Fruit fly (Drosophila melanogaster): ENCODE results near the gene CG13855.

Gene CG13855

DNA sequence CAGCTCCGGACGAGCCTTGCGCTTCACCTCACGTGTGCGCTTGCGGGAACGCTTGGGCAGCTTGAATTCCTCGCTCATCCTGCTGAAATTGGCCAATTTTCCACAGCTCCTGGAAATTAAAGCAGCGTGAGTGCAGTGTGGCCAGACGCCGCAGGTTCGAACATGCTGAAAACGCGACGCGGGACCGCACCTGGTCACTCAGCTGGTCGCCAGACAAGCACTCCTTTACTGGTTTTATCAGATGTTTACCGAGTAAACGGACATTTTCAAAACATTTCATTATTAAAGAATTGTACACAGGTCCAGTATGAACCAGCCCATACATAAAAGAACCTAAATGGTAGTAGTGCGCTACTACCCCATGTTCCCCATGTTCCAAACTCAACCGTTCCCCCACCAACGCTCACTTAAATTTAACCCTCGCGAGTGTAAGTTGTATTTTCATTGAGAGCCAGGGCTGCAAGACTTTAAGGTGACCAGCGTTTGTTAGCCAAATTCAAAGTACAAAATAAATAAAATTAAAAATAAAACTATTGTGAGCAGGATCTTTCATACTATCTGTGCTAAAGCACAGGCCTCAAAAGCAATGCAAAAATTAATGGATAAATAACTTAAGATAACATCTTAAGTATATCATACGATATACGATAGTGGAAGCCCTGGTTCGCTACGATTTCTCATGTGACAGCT is 43.4 kb upstream of the CG13855 start, which contains the start of the genes JMJD6, CG7071 and Muted:
JMJD6 (minus strand) TSS at position 154 of the 690 bp plus-strand sequence.
CG7071 (plus strand) TSS at position 403 of the 690 bp plus-strand sequence.
Muted (plus strand) TSS at position 403 of the 690 bp plus-strand sequence.
- TF ChIP-seq Fer3 (tag; optimal IDR thresholded peaks at IDR 0.05) (peak; percentile 93), jing (GFP tag; optimal IDR thresholded peaks at IDR 0.05) (peak; percentile 69), CG1832 (GFP tag; optimal IDR thresholded peaks at IDR 0.05) (no peak), Sry-β (GFP tag; optimal IDR thresholded peaks at IDR 0.05) (peak; percentile 56), cas (GFP tag; IDR thresholded peaks at IDR 0.05) (peak; percentile 87), D19B (GFP tag; optimal IDR thresholded peaks at IDR 0.05) (peak; percentile 76), CG7786 (GFP tag; optimal IDR thresholded peaks at IDR 0.05) (peak; percentile 84), HmgZ (tag; optimal IDR thresholded peaks at IDR 0.05) (peak; percentile 93), maf-S (GFP tag; optimal IDR thresholded peaks at IDR 0.05) (peak; percentile 83), h (optimal IDR thresholded peaks at IDR 0.05) (no peak), CG18619 (GFP tag; optimal IDR thresholded peaks at IDR 0.05) (peak; percentile 83), Eip74EF (GFP tag; optimal IDR thresholded peaks at IDR 0.05) (peak in 1 of 2 experiments; percentile 62), ind (GFP tag; optimal IDR thresholded peaks at IDR 0.05) (peak; percentile 93), mld (GFP tag; IDR thresholded peaks at IDR 0.05; ENCODE audit: partially characterized antibody) (no peak), Aef1 (GFP tag; IDR thresholded peaks at IDR 0.05) (peak; percentile 87), MTF-1 (GFP tag; optimal IDR thresholded peaks at IDR 0.05; ENCODE audit: borderline replicate concordance) (peak; percentile 76), gcm2 (GFP tag; optimal IDR thresholded peaks at IDR 0.05) (peak; percentile 65), Lim3 (GFP tag; IDR thresholded peaks at IDR 0.05) (peak; percentile 63), dmrt11E (tag; optimal IDR thresholded peaks at IDR 0.05) (peak; percentile 86), Six4 (GFP tag; optimal IDR thresholded peaks at IDR 0.05) (peak; percentile 89), Adf1 (GFP tag; IDR thresholded peaks at IDR 0.05) (peak; percentile 69), Doc3 (GFP tag; IDR thresholded peaks at IDR 0.05; ENCODE audit: partially characterized antibody) (peak; percentile 89), z (GFP tag; IDR thresholded peaks at IDR 0.05) (peak; percentile 47; the same call in 2 of the 3 replicates), CG10431 (GFP tag; optimal IDR thresholded peaks at IDR 0.05) (peak; percentile 77), CG9817 (tag; optimal IDR thresholded peaks at IDR 0.05) (peak; percentile 95), CG13424 (tag; optimal IDR thresholded peaks at IDR 0.05) (peak; percentile 96), grn (GFP tag; optimal IDR thresholded peaks at IDR 0.05) (peak; percentile 98), CG1647 (GFP tag; optimal IDR thresholded peaks at IDR 0.05) (peak; percentile 91), CG8290 (GFP tag; optimal IDR thresholded peaks at IDR 0.05) (peak; percentile 35), CG8290 (tag; optimal IDR thresholded peaks at IDR 0.05) (peak; percentile 37 to 76), eyg (GFP tag; optimal IDR thresholded peaks at IDR 0.05) (peak; percentile 81), hbn (GFP tag; IDR thresholded peaks at IDR 0.05; ENCODE audit: partially characterized antibody) (peak; percentile 92), CG12659 (GFP tag; optimal IDR thresholded peaks at IDR 0.05) (peak; percentile 97), CG4424 (GFP tag; optimal IDR thresholded peaks at IDR 0.05) (peak; percentile 94), CG4617 (GFP tag; optimal IDR thresholded peaks at IDR 0.05; ENCODE audit: borderline replicate concordance) (peak; percentile 80), psq (GFP tag; optimal IDR thresholded peaks at IDR 0.05) (peak; percentile 81), HLH3B (GFP tag; IDR thresholded peaks at IDR 0.05) (peak; percentile 92), Hand (GFP tag; optimal IDR thresholded peaks at IDR 0.05) (peak; percentile 75), ATbp (GFP tag; optimal IDR thresholded peaks at IDR 0.05) (peak; percentile 73), rib (GFP tag; IDR thresholded peaks at IDR 0.05) (peak; percentile 90; the same call in 1 of the 2 replicates), bowl (GFP tag; IDR thresholded peaks at IDR 0.05) (peak; percentile 67; the same call in 1 of the 2 replicates), lola (GFP tag; optimal IDR thresholded peaks at IDR 0.05) (peak in 1 of 3 experiments; percentile 88), CG14710 (tag; optimal IDR thresholded peaks at IDR 0.05) (peak; percentile 94), crp (GFP tag; optimal IDR thresholded peaks at IDR 0.05) (peak; percentile 50 to 86), CG2889 (GFP tag; IDR thresholded peaks at IDR 0.05) (peak; percentile 90), CG7357 (GFP tag; IDR thresholded peaks at IDR 0.05) (peak; percentile 85), CG13775 (GFP tag; optimal IDR thresholded peaks at IDR 0.05) (peak; percentile 94), chif (GFP tag; optimal IDR thresholded peaks at IDR 0.05) (peak; percentile 82 to 92)
